Worm (Caenorhabditis elegans) whole organism, mixed stage, embryonic: Measurements from ENCODE around the gene srz-67.
"Not testable (repeated sequence)": the region's sequence is repeated elsewhere in the genome, so short reads cannot be mapped to it uniquely, and the experiment has no call there.

Experiments
- M03D4.4 ChIP-seq: sonication (generic microtip); optimal IDR thresholded peaks from 2 replicates; lab custom pipeline; 2017; ENCODE audit warnings: mild to moderate bottlenecking, missing genetic modification characterization, missing compliant biosample characterization
- bed-3 ChIP-seq: fragments of 200-800 bp; sonication (Bioruptor generic); optimal IDR thresholded peaks from 3 replicates; lab custom pipeline; 2018; ENCODE audit warnings: mild to moderate bottlenecking, missing genetic modification characterization, moderate library complexity, missing compliant biosample characterization
- ceh-43 ChIP-seq: fragments of 200-800 bp; sonication (Bioruptor generic); optimal IDR thresholded peaks from 2 replicates; lab custom pipeline; 2018; ENCODE audit warnings: mild to moderate bottlenecking, missing genetic modification characterization, moderate library complexity, missing compliant biosample characterization
- ceh-83 ChIP-seq: fragments of 200-800 bp; sonication (Bioruptor generic); optimal IDR thresholded peaks from 2 replicates; lab custom pipeline; 2018; ENCODE audit warnings: mild to moderate bottlenecking, missing genetic modification characterization, missing compliant biosample characterization
- ces-1 ChIP-seq: fragments of 150-350 bp; optimal IDR thresholded peaks from 2 replicates; lab custom pipeline; 2014; ENCODE audit warnings: missing biosample characterization, missing genetic modification reagents, missing genetic modification characterization
- cnd-1 ChIP-seq: fragments of 200-800 bp; sonication (Bioruptor generic); optimal IDR thresholded peaks from 2 replicates; lab custom pipeline; 2018; ENCODE audit warnings: mild to moderate bottlenecking, missing genetic modification characterization, missing compliant biosample characterization
- drap-1 ChIP-seq: fragments of 200-800 bp; sonication (Bioruptor generic); optimal IDR thresholded peaks from 3 replicates; lab custom pipeline; 2018; ENCODE audit warnings: mild to moderate bottlenecking, missing genetic modification characterization, missing compliant biosample characterization
- elt-1 ChIP-seq: sonication (generic microtip); optimal IDR thresholded peaks from 2 replicates; lab custom pipeline; 2017; ENCODE audit warnings: missing genetic modification characterization, mild to moderate bottlenecking, missing compliant biosample characterization, antibody characterized with exemption, moderate library complexity, borderline replicate concordance; ENCODE audit not compliant: insufficient read depth
- elt-3 ChIP-seq: fragments of 150-350 bp; optimal IDR thresholded peaks from 2 replicates; lab custom pipeline; 2014; ENCODE audit warnings: missing biosample characterization, missing genetic modification characterization
- flh-1 ChIP-seq: fragments of 200-800 bp; sonication (Bioruptor generic); optimal IDR thresholded peaks from 2 replicates; lab custom pipeline; 2018; ENCODE audit warnings: mild to moderate bottlenecking, missing genetic modification characterization, moderate library complexity, missing compliant biosample characterization
- lin-32 ChIP-seq: fragments of 200-800 bp; sonication (Bioruptor generic); optimal IDR thresholded peaks from 2 replicates; lab custom pipeline; 2018; ENCODE audit warnings: mild to moderate bottlenecking, missing genetic modification characterization, missing compliant biosample characterization
- lsy-2 ChIP-seq: fragments of 150-350 bp; optimal IDR thresholded peaks from 2 replicates; lab custom pipeline; 2014; ENCODE audit warnings: missing biosample characterization, missing genetic modification characterization
- mab-5 ChIP-seq: fragments of 150-350 bp; optimal IDR thresholded peaks from 2 replicates; lab custom pipeline; 2014; ENCODE audit warnings: missing biosample characterization, missing genetic modification characterization
- mep-1 ChIP-seq: fragments of 150-350 bp; optimal IDR thresholded peaks from 2 replicates; lab custom pipeline; 2017; ENCODE audit warnings: missing biosample characterization, missing genetic modification reagents, missing genetic modification characterization, inconsistent platforms
- mls-2 ChIP-seq: sonication (generic microtip); optimal IDR thresholded peaks from 2 replicates; lab custom pipeline; 2016; ENCODE audit warnings: mild to moderate bottlenecking, missing genetic modification characterization, moderate library complexity, missing compliant biosample characterization
- nhr-12 ChIP-seq: fragments of 150-350 bp; optimal IDR thresholded peaks from 2 replicates; lab custom pipeline; 2014; ENCODE audit warnings: missing biosample characterization, missing genetic modification characterization
- nhr-2 ChIP-seq: fragments of 150-350 bp; optimal IDR thresholded peaks from 2 replicates; lab custom pipeline; 2014; ENCODE audit warnings: missing biosample characterization, missing genetic modification characterization
- nhr-28 ChIP-seq: fragments of 150-350 bp; optimal IDR thresholded peaks from 2 replicates; lab custom pipeline; 2014; ENCODE audit warnings: missing biosample characterization, missing genetic modification characterization
- pha-4 ChIP-seq: fragments of 150-350 bp; optimal IDR thresholded peaks from 2 replicates; lab custom pipeline; 2018; ENCODE audit warnings: missing biosample characterization, missing genetic modification reagents, missing genetic modification characterization
- sem-2 ChIP-seq: fragments of 200-800 bp; sonication (Bioruptor generic); optimal IDR thresholded peaks from 2 replicates; lab custom pipeline; 2018; ENCODE audit warnings: mild to moderate bottlenecking, missing genetic modification characterization, missing compliant biosample characterization
- snpc-4 ChIP-seq: fragments of 150-350 bp; optimal IDR thresholded peaks from 2 replicates; lab custom pipeline; 2014; ENCODE audit warnings: missing biosample characterization, missing genetic modification characterization
- sptf-1 ChIP-seq: sonication (generic microtip); optimal IDR thresholded peaks from 2 replicates; lab custom pipeline; 2017; ENCODE audit warnings: mild to moderate bottlenecking, missing genetic modification characterization, moderate library complexity, missing compliant biosample characterization
- tbx-8 ChIP-seq: fragments of 200-800 bp; sonication (Bioruptor generic); optimal IDR thresholded peaks from 2 replicates; lab custom pipeline; 2018; ENCODE audit warnings: mild to moderate bottlenecking, missing genetic modification characterization, moderate library complexity, missing compliant biosample characterization
- unc-120 ChIP-seq: sonication (generic microtip); optimal IDR thresholded peaks from 2 replicates; lab custom pipeline; 2017; ENCODE audit warnings: missing genetic modification characterization, missing compliant biosample characterization; ENCODE audit not compliant: poor library complexity, severe bottlenecking
- zip-8 ChIP-seq: fragments of 150-350 bp; optimal IDR thresholded peaks from 2 replicates; lab custom pipeline; 2014; ENCODE audit warnings: missing biosample characterization, missing genetic modification characterization
- ztf-11 ChIP-seq: fragments of 150-350 bp; optimal IDR thresholded peaks from 2 replicates; lab custom pipeline; 2014; ENCODE audit warnings: missing biosample characterization, missing genetic modification characterization

srz-67 gene

DNA sequence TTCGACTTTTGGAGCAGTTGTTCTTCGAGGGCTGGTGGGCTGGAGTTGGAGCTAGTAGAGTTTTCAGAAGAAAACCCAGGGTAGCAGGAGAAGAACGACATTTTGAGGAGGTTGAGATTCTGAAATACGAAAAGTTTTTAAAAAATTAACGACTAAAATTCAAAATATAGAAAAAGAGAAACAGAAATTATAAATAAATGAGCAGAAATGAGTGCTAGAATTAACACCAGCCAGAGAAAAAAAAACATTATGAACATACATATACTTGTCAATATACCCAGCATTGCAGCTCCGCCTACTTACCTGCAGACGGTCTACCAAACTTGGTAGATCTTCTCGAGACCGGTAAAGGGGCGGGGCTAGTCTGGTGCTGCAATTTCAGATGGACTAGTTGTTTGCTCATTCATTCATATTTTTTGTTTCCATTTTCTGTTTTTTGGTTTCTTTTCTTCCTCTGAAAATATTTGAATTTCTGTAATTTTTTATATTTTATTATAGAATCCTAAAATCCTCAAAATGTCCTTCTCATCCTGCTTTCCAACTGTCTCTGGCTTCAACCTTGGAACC, 30.4 kb downstream of the srz-67 start, which contains the start of the genes ZC239.20 and ZC239.21:
ZC239.20 (minus strand) TSS at position 101 of the 567 bp plus-strand sequence.
ZC239.21 (plus strand) TSS at position 517 of the 567 bp plus-strand sequence.
- TF ChIP-seq elt-1 (tag; lab: Kevin White, UChicago) (no peak), bed-3 (GFP tag; lab: Kevin White, UChicago) (no peak), ceh-83 (GFP tag; lab: Kevin White, UChicago) (no peak), ces-1 (GFP tag; lab: Kevin White, UChicago) (no peak)
- TF ChIP-seq, all 35 proteins: peak for 0

DNA sequence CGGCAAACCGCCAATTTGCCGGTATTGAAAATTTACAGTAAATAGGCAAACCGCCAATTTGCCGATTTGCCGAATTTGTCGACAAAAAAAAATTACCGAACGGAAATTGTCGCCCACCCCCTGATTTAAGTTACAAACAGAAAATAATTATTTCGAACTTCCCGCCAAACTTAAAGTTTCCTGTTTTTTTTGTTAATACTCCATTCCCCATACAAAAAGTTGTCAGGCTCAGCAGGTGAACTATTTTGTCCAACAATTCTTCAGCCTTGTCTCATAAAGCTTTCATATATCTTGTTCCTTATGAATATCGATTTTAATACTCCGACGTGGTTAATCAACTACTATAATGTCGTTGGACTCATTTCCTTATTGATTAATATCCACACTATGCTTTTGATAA, 33.5 kb downstream of the srz-67 start, which contains the start of gene sri-50:
sri-50 (plus strand) TSS at position 301 of the 400 bp plus-strand sequence.
- TF ChIP-seq mab-5 (tag; lab: Kevin White, UChicago) (no peak), sem-2 (GFP tag; lab: Kevin White, UChicago) (no peak), nhr-28 (tag; lab: Kevin White, UChicago) (no peak), flh-1 (GFP tag; lab: Kevin White, UChicago) (no peak), ztf-11 (tag; lab: Kevin White, UChicago) (no peak), cnd-1 (no peak), drap-1 (GFP tag; lab: Kevin White, UChicago) (no peak), ceh-43 (GFP tag; lab: Kevin White, UChicago) (no peak), snpc-4 (tag; lab: Kevin White, UChicago) (no peak), tbx-8 (GFP tag; lab: Kevin White, UChicago) (no peak), elt-3 (tag; lab: Kevin White, UChicago) (no peak)

ce11 chrII:3202519-3202918, 34.4 kb downstream of the srz-67 start, which contains the start of gene sri-53:
Gene sri-53, minus strand, starts transcription at chrII:3202619.
- TF ChIP-seq elt-3 (tag; lab: Kevin White, UChicago): no peak
- TF ChIP-seq pha-4: no peak
- TF ChIP-seq bed-3 (GFP tag; lab: Kevin White, UChicago): no peak
- no peak for TF ChIP-seq mep-1 (tag; lab: Kevin White, UChicago)
- no peak for TF ChIP-seq snpc-4 (tag; lab: Kevin White, UChicago)
- no peak for TF ChIP-seq elt-1 (tag; lab: Kevin White, UChicago)
- TF ChIP-seq mab-5 (tag; lab: Kevin White, UChicago): no peak
- TF ChIP-seq ceh-83 (GFP tag; lab: Kevin White, UChicago): no peak
- no peak for TF ChIP-seq zip-8
- no peak for TF ChIP-seq M03D4.4 (tag; lab: Kevin White, UChicago)
- no peak for TF ChIP-seq nhr-12 (tag; lab: Kevin White, UChicago)
- TF ChIP-seq tbx-8 (GFP tag; lab: Kevin White, UChicago): no peak
- TF ChIP-seq cnd-1: no peak
- no peak for TF ChIP-seq nhr-2 (tag; lab: Kevin White, UChicago)
- TF ChIP-seq flh-1 (GFP tag; lab: Kevin White, UChicago): no peak
- no peak for TF ChIP-seq sem-2 (GFP tag; lab: Kevin White, UChicago)
- no peak for TF ChIP-seq lsy-2 (tag; lab: Kevin White, UChicago)

DNA sequence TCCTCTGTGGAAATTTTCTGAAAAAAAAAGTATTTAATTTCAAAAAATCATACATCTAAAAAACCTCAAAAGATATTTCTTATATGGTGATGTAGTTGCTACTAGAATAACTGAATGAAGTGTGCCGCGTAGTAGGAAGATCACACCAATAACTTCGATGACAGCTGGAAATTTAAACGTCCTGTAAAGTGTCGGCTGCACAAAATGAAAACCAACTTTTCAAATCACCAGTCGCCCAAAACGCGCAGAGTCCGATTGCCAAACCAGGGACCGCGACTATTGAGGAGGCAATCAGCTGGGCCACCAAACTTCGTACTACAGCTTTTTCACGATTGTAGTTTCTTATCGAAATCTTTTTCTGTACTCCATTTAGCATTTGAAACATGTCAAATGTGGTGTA, 35.7 kb downstream of the srz-67 start, which contains the start of gene sri-48:
sri-48 (minus strand) TSS at position 101 of the 400 bp plus-strand sequence.
- TF ChIP-seq nhr-28 (tag; lab: Kevin White, UChicago); unc-120; tbx-8 (GFP tag; lab: Kevin White, UChicago): not testable (repeated sequence)

ce11 chrII:3198998-3199397, 37.9 kb downstream of the srz-67 start, which contains the start of gene sri-51:
Gene sri-51, minus strand, starts transcription at chrII:3199098.
- TF ChIP-seq sptf-1 (tag; lab: Kevin White, UChicago) (no peak), ces-1 (GFP tag; lab: Kevin White, UChicago) (no peak), mls-2 (tag; lab: Kevin White, UChicago) (no peak), nhr-28 (tag; lab: Kevin White, UChicago) (no peak)
- TF ChIP-seq, all 35 proteins: peak for 0

ce11 chrII:3196966-3197365, 40.0 kb downstream of the srz-67 start, which contains the start of gene gcy-15:
Gene gcy-15, minus strand, starts transcription at chrII:3197066.
- no peak for TF ChIP-seq mep-1 (tag; lab: Kevin White, UChicago)
- no peak for TF ChIP-seq sptf-1 (tag; lab: Kevin White, UChicago)
- no peak for TF ChIP-seq flh-1 (GFP tag; lab: Kevin White, UChicago)
- TF ChIP-seq lin-32 (GFP tag; lab: Kevin White, UChicago): no peak
- TF ChIP-seq bed-3 (GFP tag; lab: Kevin White, UChicago): no peak
- TF ChIP-seq snpc-4 (tag; lab: Kevin White, UChicago): no peak
- no peak for TF ChIP-seq ztf-11 (tag; lab: Kevin White, UChicago)
